Fruit fly (Drosophila melanogaster) whole organism, wandering third instar larva: ENCODE results near the gene CG13623.

Experiments
- Dif ChIP-seq: fragments of 200-275, 200-300 bp; sonication (Bioruptor generic); optimal IDR thresholded peaks from 2 replicates; lab custom pipeline; 2018; ENCODE audit warnings: missing biosample characterization, missing genetic modification characterization; ENCODE audit not compliant: partially characterized antibody
- Hr78 ChIP-seq: fragments of >200 bp; optimal IDR thresholded peaks from 2 replicates; lab custom pipeline; 2017; ENCODE audit warnings: missing biosample characterization, missing genetic modification characterization
- Rel ChIP-seq, 2 experiments: fragments of 200-800 bp; sonication (Bioruptor generic) in 1 of 2; optimal IDR thresholded peaks; 2 replicates in 1 of 2; 3 replicates in 1 of 2; lab custom pipeline; 2016 to 2019; ENCODE audit warnings: mild to moderate bottlenecking in 2 of 2, missing biosample characterization in 2 of 2, missing genetic modification characterization in 2 of 2, moderate library complexity in 1 of 2
- Vsx2 ChIP-seq: fragments of 200-300, 225-300 bp; sonication (Bioruptor generic); optimal IDR thresholded peaks from 2 replicates; lab custom pipeline; 2018; ENCODE audit warnings: missing biosample characterization, missing genetic modification characterization; ENCODE audit not compliant: partially characterized antibody
- br ChIP-seq: fragments of 200-800 bp; sonication (Bioruptor generic); optimal IDR thresholded peaks from 2 replicates; lab custom pipeline; 2016; ENCODE audit warnings: missing biosample characterization, missing genetic modification characterization
- dl ChIP-seq, 2 experiments: fragments of 175-275, 200-275 bp in 1 of 2; fragments of 200-275 bp in 1 of 2; sonication (Bioruptor generic); optimal IDR thresholded peaks; lab custom pipeline; 2018; ENCODE audit warnings: mild to moderate bottlenecking in 2 of 2, missing biosample characterization in 2 of 2, missing genetic modification characterization in 2 of 2, moderate library complexity in 2 of 2; ENCODE audit not compliant: partially characterized antibody in 2 of 2, insufficient read depth in 1 of 2
- fru ChIP-seq: fragments of 200-800 bp; sonication (Bioruptor generic); optimal IDR thresholded peaks from 3 replicates; lab custom pipeline; 2016; ENCODE audit warnings: missing biosample characterization, mild to moderate bottlenecking, missing genetic modification characterization
- lola ChIP-seq: fragments of >200 bp; optimal IDR thresholded peaks from 2 replicates; lab custom pipeline; 2017; ENCODE audit warnings: missing biosample characterization, missing genetic modification characterization
- pan ChIP-seq: fragments of >200 bp; optimal IDR thresholded peaks from 2 replicates; lab custom pipeline; 2017
- rgr ChIP-seq: fragments of 200-800 bp; sonication (Bioruptor generic); optimal IDR thresholded peaks from 3 replicates; lab custom pipeline; 2016; ENCODE audit warnings: missing biosample characterization, mild to moderate bottlenecking, missing genetic modification characterization

DNA sequence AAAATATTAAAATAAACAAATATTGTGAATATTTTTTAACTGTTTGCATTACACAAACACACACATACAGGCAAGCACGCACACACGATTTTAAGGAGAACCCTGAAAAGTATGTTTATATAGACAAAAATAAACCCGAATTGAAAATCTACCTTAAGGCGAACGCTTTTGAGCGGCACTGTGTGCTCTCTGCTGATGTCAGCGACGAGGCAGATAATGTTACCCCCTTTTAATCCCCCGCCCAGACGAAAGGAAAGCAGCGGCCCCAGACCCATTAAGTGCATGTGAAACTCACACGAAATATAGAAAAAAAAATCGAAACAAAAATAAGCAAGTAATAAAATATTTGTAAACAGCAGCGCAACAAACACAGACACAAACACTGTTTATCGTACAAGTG, 9.0 kb downstream of the CG13623 start:
- TF ChIP-seq rgr (no peak), fru (no peak), Rel (GFP tag; optimal IDR thresholded peaks at IDR 0.05; lab: Kevin White, UChicago) (no peak), Rel (tag; optimal IDR thresholded peaks at IDR 0.05; lab: Kevin White, UChicago) (no peak), pan (no peak), br (GFP tag; lab: Kevin White, UChicago) (no peak), lola (no peak), dl (GFP tag; optimal IDR thresholded peaks at IDR 0.05; lab: Kevin White, UChicago; ENCODE audit: insufficient read depth in 1 of 2, partially characterized antibody in 2 of 2) (no peak), Vsx2 (GFP tag; lab: Kevin White, UChicago) (no peak), Hr78 (GFP tag; lab: Kevin White, UChicago) (no peak), Dif (no peak)
